Worm (Caenorhabditis elegans) whole organism, L4 larva: ENCODE measurements around the gene K02E11.10.
A peak's percentile ranks its signal among the peaks of the same experiment; 100 is the strongest.

Source experiments
- D1046.2 ChIP-seq: fragments of 200-800 bp; sonication (Bioruptor generic); IDR thresholded peaks from 2 replicates; pipeline ENCODE4 v1.3.6; 2022; ENCODE audit warnings: missing genetic modification characterization, missing compliant biosample characterization
- F49E8.2 ChIP-seq: sonication (generic microtip); optimal IDR thresholded peaks from 2 replicates; lab custom pipeline; 2016; ENCODE audit warnings: missing compliant biosample characterization, mild to moderate bottlenecking, missing genetic modification characterization, borderline replicate concordance
- R02D3.7 ChIP-seq: fragments of 150-350 bp; sonication (generic microtip); optimal IDR thresholded peaks from 3 replicates; lab custom pipeline; 2014; ENCODE audit warnings: missing biosample characterization, missing genetic modification characterization
- T20F7.1 ChIP-seq: fragments of 200-800 bp; sonication (Bioruptor generic); optimal IDR thresholded peaks from 2 replicates; lab custom pipeline; 2018; ENCODE audit warnings: mild to moderate bottlenecking, missing genetic modification characterization, missing compliant biosample characterization
- Y48G9A.11 ChIP-seq: fragments of 200-800 bp; sonication (Bioruptor generic); IDR thresholded peaks from 2 replicates; pipeline ENCODE4 v1.3.6; 2022; ENCODE audit warnings: missing genetic modification reagents, missing genetic modification characterization, missing compliant biosample characterization
- Y5F2A.4 ChIP-seq: fragments of 200-800 bp; sonication (Bioruptor generic); optimal IDR thresholded peaks from 2 replicates; lab custom pipeline; 2018; ENCODE audit warnings: mild to moderate bottlenecking, missing genetic modification characterization, missing compliant biosample characterization
- ZK337.2 ChIP-seq: fragments of 200-800 bp; sonication (Bioruptor generic); IDR thresholded peaks from 2 replicates; pipeline ENCODE4 v1.3.6; 2022; ENCODE audit warnings: missing genetic modification reagents, missing genetic modification characterization, missing compliant biosample characterization
- ZK546.5 ChIP-seq, 2 experiments: sonication (generic microtip); optimal IDR thresholded peaks; 2 replicates each; lab custom pipeline; 2017; ENCODE audit warnings: missing biosample characterization in 2 of 2, missing genetic modification characterization in 2 of 2
- aha-1 ChIP-seq: fragments of 150-350 bp; peaks from one replicate; lab custom pipeline; 2014; ENCODE audit warnings: missing biosample characterization, missing genetic modification characterization
- ama-1 ChIP-seq: fragments of 150-350 bp; optimal IDR thresholded peaks from 2 replicates; lab custom pipeline; 2014; ENCODE audit warnings: inconsistent platforms, mixed read lengths
- arid-1 ChIP-seq: fragments of 200-800 bp; sonication (Bioruptor generic); conservative IDR thresholded peaks from 2 replicates; pipeline ENCODE4 v1.3.6; 2022; ENCODE audit warnings: missing genetic modification reagents, missing genetic modification characterization, missing compliant biosample characterization
- ceh-20 ChIP-seq: fragments of 200-800 bp; sonication (Bioruptor generic); IDR thresholded peaks from 2 replicates; pipeline ENCODE4 v1.3.6; 2022; ENCODE audit warnings: missing genetic modification reagents, missing genetic modification characterization, missing compliant biosample characterization
- ceh-28 ChIP-seq: fragments of 150-350 bp; optimal IDR thresholded peaks from 2 replicates; lab custom pipeline; 2014; ENCODE audit warnings: missing biosample characterization, missing genetic modification reagents, missing genetic modification characterization
- ceh-44 ChIP-seq: fragments of 200-800 bp; sonication (Bioruptor generic); IDR thresholded peaks from 2 replicates; pipeline ENCODE4 v1.3.6; 2022; ENCODE audit warnings: missing genetic modification reagents, missing genetic modification characterization, missing compliant biosample characterization
- ctbp-1 ChIP-seq: fragments of 200-800 bp; sonication (Bioruptor generic); IDR thresholded peaks from 2 replicates; pipeline ENCODE4 v1.3.6; 2022; ENCODE audit warnings: missing genetic modification reagents, missing genetic modification characterization, missing compliant biosample characterization
- daf-16 ChIP-seq, 3 experiments: sonication (generic microtip); optimal IDR thresholded peaks; 2 replicates each; lab custom pipeline; 2016 to 2017; ENCODE audit warnings: missing genetic modification characterization in 3 of 3, missing genetic modification reagents in 3 of 3, mild to moderate bottlenecking in 2 of 3, missing compliant biosample characterization in 2 of 3, missing biosample characterization in 1 of 3, moderate library complexity in 1 of 3
- daf-19 ChIP-seq: fragments of 200-800 bp; sonication (Bioruptor generic); conservative IDR thresholded peaks from 2 replicates; pipeline ENCODE4 v1.3.6; 2022; ENCODE audit warnings: missing genetic modification characterization, missing compliant biosample characterization
- daf-8 ChIP-seq: fragments of 200-800 bp; sonication (Bioruptor generic); IDR thresholded peaks from 2 replicates; pipeline ENCODE4 v1.3.6; 2022; ENCODE audit warnings: missing genetic modification characterization, missing compliant biosample characterization
- duxl-1 ChIP-seq: sonication (generic microtip); optimal IDR thresholded peaks from 2 replicates; lab custom pipeline; 2016; ENCODE audit warnings: mild to moderate bottlenecking, missing genetic modification characterization, moderate library complexity, missing compliant biosample characterization; ENCODE audit not compliant: poor library complexity
- egl-27 ChIP-seq: sonication (generic microtip); optimal IDR thresholded peaks from 3 replicates; lab custom pipeline; 2017; ENCODE audit warnings: missing biosample characterization, missing genetic modification reagents, missing genetic modification characterization
- fkh-10 ChIP-seq: fragments of 150-350 bp; optimal IDR thresholded peaks from 2 replicates; lab custom pipeline; 2014; ENCODE audit warnings: missing biosample characterization, missing genetic modification reagents, missing genetic modification characterization
- hif-1 ChIP-seq, 2 experiments: sonication (generic microtip); optimal IDR thresholded peaks; 2 replicates each; lab custom pipeline; 2016 to 2017; ENCODE audit warnings: missing compliant biosample characterization in 2 of 2, missing genetic modification characterization in 2 of 2, missing genetic modification reagents in 2 of 2, missing genotype in 2 of 2, mild to moderate bottlenecking in 1 of 2
- hlh-11 ChIP-seq: fragments of 200-800 bp; sonication (Bioruptor generic); optimal IDR thresholded peaks from 2 replicates; lab custom pipeline; 2018; ENCODE audit warnings: mild to moderate bottlenecking, missing genetic modification characterization, missing compliant biosample characterization
- hlh-30 ChIP-seq: sonication (generic microtip); optimal IDR thresholded peaks from 2 replicates; lab custom pipeline; 2017; ENCODE audit warnings: antibody characterized with exemption, mild to moderate bottlenecking, missing genetic modification characterization, missing compliant biosample characterization; ENCODE audit not compliant: insufficient read depth
- lin-13 ChIP-seq: fragments of 150-350 bp; optimal IDR thresholded peaks from 2 replicates; lab custom pipeline; 2014; ENCODE audit warnings: missing biosample characterization, missing genetic modification reagents, missing genetic modification characterization
- lin-15B ChIP-seq: fragments of 150-350 bp; sonication (generic microtip); optimal IDR thresholded peaks from 3 replicates; lab custom pipeline; 2014; ENCODE audit warnings: missing biosample characterization, missing genetic modification characterization
- lin-39 ChIP-seq: fragments of 150-350 bp; optimal IDR thresholded peaks from 2 replicates; lab custom pipeline; 2014; ENCODE audit warnings: missing biosample characterization, missing genetic modification reagents, missing genetic modification characterization
- lsy-2 ChIP-seq, 2 experiments: fragments of 150-350 bp in 1 of 2; sonication (generic microtip) in 1 of 2; optimal IDR thresholded peaks; 2 replicates each; lab custom pipeline; 2014 to 2017; ENCODE audit warnings: missing biosample characterization in 2 of 2, missing genetic modification characterization in 2 of 2
- mdl-1 ChIP-seq, 2 experiments: fragments of 150-350 bp in 1 of 2; sonication (generic microtip) in 1 of 2; optimal IDR thresholded peaks; 2 replicates each; lab custom pipeline; 2014 to 2017; ENCODE audit warnings: missing biosample characterization in 2 of 2, missing genetic modification characterization in 2 of 2
- mes-2 ChIP-seq: sonication (generic microtip); optimal IDR thresholded peaks from 2 replicates; lab custom pipeline; 2016; ENCODE audit warnings: missing genotype, mild to moderate bottlenecking, missing genetic modification characterization, missing compliant biosample characterization; ENCODE audit not compliant: poor library complexity, severe bottlenecking
- mxl-2 ChIP-seq: fragments of 200-800 bp; sonication (Bioruptor generic); conservative IDR thresholded peaks from 2 replicates; pipeline ENCODE4 v1.3.6; 2022; ENCODE audit warnings: missing genetic modification reagents, missing genetic modification characterization, missing compliant biosample characterization
- mxl-3 ChIP-seq: fragments of 200-800 bp; sonication (Bioruptor generic); optimal IDR thresholded peaks from 2 replicates; lab custom pipeline; 2018; ENCODE audit warnings: mild to moderate bottlenecking, missing genetic modification characterization, missing compliant biosample characterization
- nhr-102 ChIP-seq: sonication (generic microtip); optimal IDR thresholded peaks from 2 replicates; lab custom pipeline; 2016; ENCODE audit warnings: mild to moderate bottlenecking, missing genetic modification characterization, moderate library complexity, missing compliant biosample characterization
- nhr-11 ChIP-seq: fragments of 150-350 bp; optimal IDR thresholded peaks from 2 replicates; lab custom pipeline; 2014; ENCODE audit warnings: missing biosample characterization, missing genetic modification characterization
- nhr-6 ChIP-seq: fragments of 150-350 bp; optimal IDR thresholded peaks from 2 replicates; lab custom pipeline; 2014; ENCODE audit warnings: missing biosample characterization, missing genetic modification characterization
- nhr-76 ChIP-seq: fragments of 150-350 bp; optimal IDR thresholded peaks from 2 replicates; lab custom pipeline; 2014; ENCODE audit warnings: missing biosample characterization, missing genetic modification characterization
- nhr-77 ChIP-seq: fragments of 150-350 bp; optimal IDR thresholded peaks from 2 replicates; lab custom pipeline; 2014; ENCODE audit warnings: missing biosample characterization, missing genetic modification characterization
- pha-4 ChIP-seq, 2 experiments: fragments of 150-350 bp in 1 of 2; fragments of 200-800 bp in 1 of 2; sonication (Bioruptor generic) in 1 of 2; IDR thresholded peaks in 1 of 2; optimal IDR thresholded peaks in 1 of 2; 2 replicates each; pipeline versions ENCODE4 v1.3.6 to Lab custom; 2014 to 2022; ENCODE audit warnings: missing genetic modification characterization in 2 of 2, missing genetic modification reagents in 2 of 2, missing biosample characterization in 1 of 2, missing compliant biosample characterization in 1 of 2
- php-3 ChIP-seq: fragments of 200-800 bp; sonication (Bioruptor generic); IDR thresholded peaks from 2 replicates; pipeline ENCODE4 v1.3.6; 2022; ENCODE audit warnings: missing genetic modification reagents, missing genetic modification characterization, missing compliant biosample characterization
- pqm-1 ChIP-seq: sonication (generic microtip); optimal IDR thresholded peaks from 2 replicates; lab custom pipeline; 2017; ENCODE audit warnings: missing biosample characterization, missing genetic modification characterization
- set-16 ChIP-seq: fragments of 200-800 bp; sonication (Bioruptor generic); IDR thresholded peaks from 2 replicates; pipeline ENCODE4 v1.3.6; 2022; ENCODE audit warnings: missing genetic modification reagents, missing genetic modification characterization, missing compliant biosample characterization
- skn-1 ChIP-seq: fragments of 150-350 bp; optimal IDR thresholded peaks from 2 replicates; lab custom pipeline; 2014; ENCODE audit warnings: missing biosample characterization, missing genetic modification characterization
- snpc-4 ChIP-seq: fragments of 150-350 bp; optimal IDR thresholded peaks from 2 replicates; lab custom pipeline; 2014; ENCODE audit warnings: missing biosample characterization, missing genetic modification characterization
- spr-1 ChIP-seq: sonication (generic microtip); optimal IDR thresholded peaks from 2 replicates; lab custom pipeline; 2016; ENCODE audit warnings: mild to moderate bottlenecking, missing genetic modification characterization, missing compliant biosample characterization
- tra-1 ChIP-seq: fragments of 200-800 bp; sonication (Bioruptor generic); IDR thresholded peaks from 2 replicates; pipeline ENCODE4 v1.3.6; 2022; ENCODE audit warnings: missing genetic modification reagents, missing genetic modification characterization, missing compliant biosample characterization
- unc-62 ChIP-seq, 3 experiments: fragments of 150-350 bp in 1 of 3; sonication (generic microtip); optimal IDR thresholded peaks in 2 of 3; peaks in 1 of 3; 1 replicate in 1 of 3; 2 replicates in 2 of 3; lab custom pipeline; 2014 to 2017; ENCODE audit warnings: missing biosample characterization in 3 of 3, missing genetic modification characterization in 3 of 3, missing genetic modification reagents in 3 of 3, missing genotype in 1 of 3
- zip-11 ChIP-seq: fragments of 200-800 bp; sonication (Bioruptor generic); IDR thresholded peaks from 2 replicates; pipeline ENCODE4 v1.3.6; 2022; ENCODE audit warnings: missing genetic modification characterization, missing compliant biosample characterization

Gene K02E11.10

ce11 chrV:14200086-14200485 lies 40.9 kb downstream of the K02E11.10 start (continued):
- TF ChIP-seq skn-1 (tag; lab: Kevin White, UChicago) (no peak), snpc-4 (tag; lab: Kevin White, UChicago) (peak; percentile 45), lin-39 (tag; lab: Kevin White, UChicago) (peak; percentile 21), ctbp-1 (peak; percentile 82), mxl-2 (GFP tag; lab: Robert Waterston, UW) (no peak), pqm-1 (tag; lab: Kevin White, UChicago) (peak; percentile 63), nhr-6 (tag; lab: Kevin White, UChicago) (peak; percentile 98), zip-11 (no peak), ZK546.5 (tag; optimal IDR thresholded peaks at IDR 0.05; lab: Kevin White, UChicago) (no peak), lin-13 (GFP tag; lab: Kevin White, UChicago) (peak; percentile 94), egl-27 (no peak), hlh-30 (tag; lab: Kevin White, UChicago) (peak; percentile 97), lin-15B (tag; lab: Kevin White, UChicago) (no peak), ama-1 (lab: Kevin White, UChicago) (peak; percentile 22)
- TF ChIP-seq, all 104 proteins: peak for 62

- TF ChIP-seq set-16 (GFP tag; lab: Robert Waterston, UW) (no peak), D1046.2 (GFP tag; lab: Robert Waterston, UW) (no peak), lsy-2 (tag; optimal IDR thresholded peaks at IDR 0.05; lab: Kevin White, UChicago) (peak in 1 of 2 experiments; percentile 68), php-3 (GFP tag; lab: Robert Waterston, UW) (no peak), nhr-11 (tag; lab: Kevin White, UChicago) (no peak), mdl-1 (tag; optimal IDR thresholded peaks at IDR 0.05; lab: Kevin White, UChicago) (peak in 1 of 2 experiments; percentile 59), F49E8.2 (tag; lab: Kevin White, UChicago) (no peak), nhr-76 (tag; lab: Kevin White, UChicago) (no peak), arid-1 (peak; percentile 49; the same call in 1 of the 2 replicates), hif-1 (tag; optimal IDR thresholded peaks at IDR 0.05; lab: Kevin White, UChicago) (peak in 1 of 2 experiments; percentile 41), pha-4 (GFP tag; IDR thresholded peaks at IDR 0.05; lab: Robert Waterston, UW) (peak; percentile 44; the same call in 1 of the 2 replicates), pha-4 (tag; optimal IDR thresholded peaks at IDR 0.05; lab: Kevin White, UChicago) (no peak), daf-8 (GFP tag; lab: Robert Waterston, UW) (no peak), aha-1 (peak; percentile 57), ctbp-1 (0 out of 2 replicates have a peak, but pooled peaks have one; percentile 41), nhr-77 (tag; lab: Kevin White, UChicago) (no peak), daf-19 (no peak), tra-1 (GFP tag; lab: Robert Waterston, UW) (peak; percentile 37; the same call in 1 of the 2 replicates), duxl-1 (tag; lab: Kevin White, UChicago) (peak; percentile 47), Y48G9A.11 (no peak), R02D3.7 (tag; lab: Kevin White, UChicago) (peak; percentile 7), nhr-102 (tag; lab: Kevin White, UChicago) (peak; percentile 26), Y5F2A.4 (GFP tag; lab: Kevin White, UChicago) (no peak), ZK337.2 (GFP tag; lab: Robert Waterston, UW) (0 out of 2 replicates have a peak, but pooled peaks have one; percentile 5), lin-13 (GFP tag; lab: Kevin White, UChicago) (no peak), hlh-11 (tag; lab: Kevin White, UChicago) (peak; percentile 54), unc-62 (GFP tag; optimal IDR thresholded peaks at IDR 0.05 in 1 of 2; lab: Kevin White, UChicago) (peak in 1 of 2 experiments; percentile 45), unc-62 (tag; optimal IDR thresholded peaks at IDR 0.05; lab: Kevin White, UChicago) (no peak), ceh-44 (no peak), ceh-28 (tag; lab: Kevin White, UChicago) (no peak), hlh-30 (tag; lab: Kevin White, UChicago) (peak; percentile 52), mxl-3 (peak; percentile 5), daf-16 (GFP tag; optimal IDR thresholded peaks at IDR 0.05; lab: Kevin White, UChicago) (peak in 1 of 2 experiments; percentile 10), daf-16 (tag; optimal IDR thresholded peaks at IDR 0.05; lab: Kevin White, UChicago) (peak; percentile 49), fkh-10 (GFP tag; lab: Kevin White, UChicago) (no peak), ceh-20 (0 out of 2 replicates have a peak, but pooled peaks have one; percentile 36), spr-1 (tag; lab: Kevin White, UChicago) (no peak), ama-1 (lab: Kevin White, UChicago) (peak; percentile 87), mes-2 (tag; lab: Kevin White, UChicago) (peak; percentile 64), T20F7.1 (GFP tag; lab: Kevin White, UChicago) (no peak)
These were observed 43.3 kb downstream of the K02E11.10 start for ce11 chrV:14197651-14198050.
